Fruit fly (Drosophila melanogaster): ENCODE data around the gene CG12054.

The CG12054 gene

DNA sequence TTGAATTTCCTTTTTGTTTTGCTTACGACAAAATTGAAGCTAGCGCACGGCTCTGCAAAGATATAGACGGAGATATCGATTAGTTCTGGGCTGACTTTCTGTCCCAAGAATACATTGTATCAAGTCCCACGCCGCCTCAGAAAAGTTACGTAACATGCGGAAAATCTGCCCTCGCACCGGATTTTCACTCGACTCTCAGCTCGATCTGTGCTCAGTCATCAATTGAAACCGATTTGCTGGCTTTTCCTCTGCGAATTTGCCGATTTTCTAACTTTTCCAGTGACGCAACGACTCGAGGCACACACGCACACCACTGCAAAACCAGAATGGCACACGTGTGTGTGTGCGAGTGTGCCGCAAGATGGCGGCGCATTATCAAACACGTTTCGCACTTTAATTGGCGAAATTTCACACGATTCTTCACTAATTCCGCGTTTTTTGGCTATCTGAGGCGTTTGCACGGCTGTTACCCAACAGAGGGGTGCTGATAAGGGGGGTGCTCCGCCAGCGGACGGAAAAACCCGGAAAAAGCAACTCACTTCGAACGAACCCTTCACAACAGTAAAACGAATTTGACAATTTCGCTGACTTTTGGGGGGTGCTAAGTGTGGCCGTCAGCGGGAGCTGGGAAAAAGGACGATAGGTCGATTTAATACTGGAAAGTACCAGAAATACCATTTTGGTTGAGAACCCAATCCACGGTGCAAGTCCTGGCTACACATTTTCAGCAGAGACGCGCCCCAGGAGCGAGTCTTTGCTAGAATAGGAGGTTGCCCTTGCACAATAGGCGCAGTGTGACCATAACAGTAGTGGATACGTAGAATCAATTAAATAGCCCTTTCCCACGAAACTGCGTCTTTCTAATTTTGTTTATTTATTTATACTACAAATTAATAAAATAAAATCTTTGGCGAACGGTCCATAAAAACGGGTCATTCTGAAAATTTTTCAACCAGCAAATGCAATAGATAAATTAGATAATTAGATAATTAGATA is 1.2 kb upstream of the CG12054 start, which contains the start of gene ATPsynC:
Gene ATPsynC, minus strand, starts transcription at position 634 of the 996 bp plus-strand sequence.
- TF ChIP-seq CG8478 (optimal IDR thresholded peaks at IDR 0.05) (no peak), EcR (GFP tag; optimal IDR thresholded peaks at IDR 0.05) (no peak), pan (optimal IDR thresholded peaks at IDR 0.05) (no peak), Dll (optimal IDR thresholded peaks at IDR 0.05) (no peak), usp (GFP tag; optimal IDR thresholded peaks at IDR 0.05) (no peak), psq (optimal IDR thresholded peaks at IDR 0.05) (no peak)

DNA sequence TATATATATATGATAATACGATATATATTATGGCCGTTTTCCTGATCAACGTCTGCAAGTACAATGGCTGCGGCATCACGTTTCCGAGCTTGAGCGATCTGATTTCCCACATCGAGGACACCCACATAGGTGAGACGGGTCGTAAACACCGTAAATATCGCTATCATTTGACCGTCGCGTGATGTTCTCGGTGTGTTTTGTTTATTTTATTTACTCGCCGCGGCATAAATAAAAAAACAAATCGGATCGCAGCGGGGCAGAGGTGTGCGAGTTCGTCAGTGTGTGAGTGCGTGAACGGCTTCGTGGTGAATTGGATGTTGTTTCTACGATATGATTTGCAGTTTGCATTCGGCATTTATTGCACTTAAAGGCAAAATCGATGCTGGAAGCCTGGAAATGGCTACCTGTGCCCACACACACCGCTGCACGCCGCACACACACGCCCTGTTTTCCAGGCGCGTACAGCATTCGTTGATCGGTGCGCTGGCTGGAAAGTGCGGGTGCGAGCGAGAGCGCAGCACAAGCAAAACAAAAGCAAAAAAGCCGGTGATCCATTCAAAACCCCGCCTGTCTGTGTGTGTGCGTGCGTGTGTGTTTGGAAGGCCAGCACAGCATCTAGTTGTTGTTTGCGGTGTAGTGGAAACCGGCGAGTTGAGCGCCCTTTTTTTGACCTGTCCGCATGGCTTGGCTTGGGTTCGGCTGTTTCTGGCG is 990 bp downstream of the CG12054 start:
- no peak for TF ChIP-seq EcR (GFP tag; optimal IDR thresholded peaks at IDR 0.05)
- no peak for TF ChIP-seq pan (optimal IDR thresholded peaks at IDR 0.05)
- no peak for TF ChIP-seq CG8478 (optimal IDR thresholded peaks at IDR 0.05)
- no peak for TF ChIP-seq Dll (optimal IDR thresholded peaks at IDR 0.05)
- TF ChIP-seq psq (optimal IDR thresholded peaks at IDR 0.05) = no peak
- no peak for TF ChIP-seq usp (GFP tag; optimal IDR thresholded peaks at IDR 0.05)

DNA sequence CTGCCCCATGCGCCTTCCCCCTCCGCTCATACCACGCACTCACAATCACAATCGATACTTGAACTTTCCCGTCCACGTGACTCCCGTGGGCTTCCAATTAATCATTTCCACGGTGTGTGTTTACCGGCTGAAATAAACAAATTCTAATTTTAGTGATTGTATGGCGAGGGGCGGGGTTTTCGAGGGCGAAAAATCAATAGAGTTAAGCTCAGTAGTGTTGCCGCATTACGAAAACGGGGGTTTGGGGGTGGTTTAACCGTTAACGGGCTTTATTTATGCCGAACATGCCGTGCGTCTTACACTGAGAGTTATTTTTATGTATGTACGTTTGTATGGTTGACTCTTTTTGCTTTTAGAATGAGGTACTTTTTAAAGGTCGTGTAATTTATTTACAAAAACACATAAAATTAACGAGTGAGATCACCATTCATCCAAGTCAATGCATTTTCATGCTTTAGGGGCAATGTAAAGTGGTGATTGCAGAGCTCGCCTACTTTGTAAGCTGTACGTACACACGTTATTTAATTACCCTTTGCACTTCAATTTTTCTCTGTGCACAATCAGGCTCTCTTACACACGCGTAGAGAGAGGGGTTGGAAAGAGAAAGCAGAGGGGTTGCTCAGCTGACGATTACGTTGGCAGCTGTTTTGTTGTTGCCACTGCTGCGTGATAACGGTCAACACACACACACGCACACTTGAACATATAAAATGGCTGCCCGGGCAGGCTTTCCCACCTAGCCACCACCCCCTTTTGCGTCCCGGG is 1.8 kb downstream of the CG12054 start:
- TF ChIP-seq Dll (optimal IDR thresholded peaks at IDR 0.05) = no peak
- no peak for TF ChIP-seq pan (optimal IDR thresholded peaks at IDR 0.05)
- TF ChIP-seq EcR (GFP tag; optimal IDR thresholded peaks at IDR 0.05) = no peak
- no peak for TF ChIP-seq CG8478 (optimal IDR thresholded peaks at IDR 0.05)
- no peak for TF ChIP-seq usp (GFP tag; optimal IDR thresholded peaks at IDR 0.05)

DNA sequence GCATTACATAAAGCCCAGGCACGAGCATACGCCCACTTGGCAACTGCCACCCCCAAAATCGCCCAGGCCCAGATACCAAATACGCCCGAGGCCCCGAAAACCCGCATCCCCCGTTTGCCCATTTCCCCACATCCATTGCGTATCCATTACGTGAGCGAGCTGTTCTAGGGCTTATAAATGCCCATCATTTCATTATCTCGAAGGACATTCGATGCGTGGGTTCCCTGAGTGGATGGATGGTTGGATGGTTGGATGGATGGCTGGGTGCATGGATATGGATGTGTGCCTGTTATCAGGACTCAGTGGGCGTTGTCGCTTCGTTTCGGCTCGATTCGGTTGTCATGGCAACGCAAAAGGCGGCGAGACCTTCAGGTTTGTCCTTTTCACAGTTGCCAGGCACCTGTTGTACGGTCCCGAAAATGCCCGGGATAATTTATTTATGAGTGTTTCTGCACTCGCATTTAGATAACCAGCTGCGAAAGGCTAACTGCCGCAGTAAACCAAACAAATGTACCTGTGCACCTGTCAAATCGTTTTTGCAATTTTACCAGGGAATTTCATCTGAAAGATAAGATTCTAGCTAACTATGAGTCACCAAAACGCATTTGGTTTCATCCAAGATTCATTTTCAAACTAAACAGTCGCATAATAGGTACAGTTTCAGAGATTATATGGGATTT is 2.5 kb downstream of the CG12054 start:
- no peak for TF ChIP-seq CG8478 (optimal IDR thresholded peaks at IDR 0.05)
- TF ChIP-seq psq (optimal IDR thresholded peaks at IDR 0.05) = no peak
- no peak for TF ChIP-seq pan (optimal IDR thresholded peaks at IDR 0.05)
- no peak for TF ChIP-seq EcR (GFP tag; optimal IDR thresholded peaks at IDR 0.05)

DNA sequence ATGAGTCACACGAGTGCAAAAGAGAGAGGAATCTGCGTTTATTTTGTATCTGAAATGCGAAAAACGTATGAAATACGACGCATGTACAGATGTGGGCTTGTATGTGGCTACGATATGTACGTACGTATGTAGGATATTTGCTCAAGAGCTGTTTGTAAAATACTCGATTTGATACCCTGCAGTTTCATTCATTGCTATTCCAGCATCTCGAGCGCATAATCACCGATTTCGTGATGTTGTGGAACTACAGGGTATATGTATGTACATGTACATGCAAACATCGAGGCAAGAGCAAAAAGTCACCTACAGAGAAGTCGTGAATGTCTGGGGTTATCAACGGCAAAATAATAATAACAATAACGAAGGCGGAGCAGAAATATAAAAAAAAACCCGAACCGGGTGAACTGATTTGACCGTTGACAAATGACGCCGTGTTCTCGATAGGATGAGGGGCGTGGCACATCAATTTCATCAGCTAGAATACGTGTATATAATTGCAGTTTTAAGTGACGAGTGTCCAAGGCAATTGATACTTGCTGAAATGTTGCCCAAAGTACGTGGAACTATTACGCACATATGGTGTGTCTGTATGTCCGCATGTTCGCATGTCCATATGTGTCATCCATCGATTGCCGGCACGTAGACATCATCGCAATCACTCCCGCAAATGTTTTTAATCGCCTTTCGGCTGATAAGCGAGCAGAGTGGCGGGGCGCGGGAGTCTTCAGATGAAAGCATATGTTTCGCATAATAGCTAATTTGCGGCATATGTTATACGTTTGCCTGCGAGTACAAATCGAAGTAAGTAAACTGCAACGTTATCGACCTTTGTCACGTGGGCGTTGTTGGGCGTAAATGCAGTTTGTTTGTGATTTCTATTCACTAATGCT is 3.7 kb downstream of the CG12054 start:
- TF ChIP-seq pan (optimal IDR thresholded peaks at IDR 0.05) (no peak), Dll (optimal IDR thresholded peaks at IDR 0.05) (no peak), psq (optimal IDR thresholded peaks at IDR 0.05) (no peak), usp (GFP tag; optimal IDR thresholded peaks at IDR 0.05) (no peak), EcR (GFP tag; optimal IDR thresholded peaks at IDR 0.05) (no peak)

DNA sequence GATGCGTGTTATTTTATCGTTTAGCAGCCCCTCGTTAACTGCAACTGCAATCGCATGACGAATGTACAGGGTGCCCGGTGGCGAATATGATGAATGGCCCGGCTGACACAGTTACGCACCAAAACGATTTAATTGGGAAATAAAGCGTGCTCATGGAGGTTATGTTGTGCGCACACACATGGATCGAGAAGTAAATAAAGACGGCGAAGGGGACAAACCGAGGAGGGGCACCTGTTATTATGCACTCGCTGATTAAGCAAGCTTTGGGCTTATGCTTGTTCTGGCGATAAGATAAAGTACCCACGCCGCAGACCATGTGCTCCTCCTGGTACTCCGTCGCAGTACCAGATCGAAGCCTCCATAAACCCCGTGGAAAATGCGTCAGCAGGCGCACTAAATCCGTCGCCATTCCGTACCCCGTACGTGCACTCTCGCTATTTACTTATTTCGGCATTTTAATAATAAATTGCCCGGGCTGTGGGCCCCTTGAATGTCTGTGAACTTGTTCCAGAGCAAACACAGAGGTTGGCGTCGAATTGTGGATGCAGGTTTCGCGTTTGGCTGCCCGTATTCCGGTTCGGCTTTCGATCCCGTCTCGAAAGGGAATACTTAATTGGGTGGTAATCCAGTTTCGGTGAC is 4.7 kb downstream of the CG12054 start:
- TF ChIP-seq psq (optimal IDR thresholded peaks at IDR 0.05) (no peak), EcR (GFP tag; optimal IDR thresholded peaks at IDR 0.05) (no peak), CG8478 (optimal IDR thresholded peaks at IDR 0.05) (no peak), Dll (optimal IDR thresholded peaks at IDR 0.05) (no peak), pan (optimal IDR thresholded peaks at IDR 0.05) (no peak), usp (GFP tag; optimal IDR thresholded peaks at IDR 0.05) (no peak)

DNA sequence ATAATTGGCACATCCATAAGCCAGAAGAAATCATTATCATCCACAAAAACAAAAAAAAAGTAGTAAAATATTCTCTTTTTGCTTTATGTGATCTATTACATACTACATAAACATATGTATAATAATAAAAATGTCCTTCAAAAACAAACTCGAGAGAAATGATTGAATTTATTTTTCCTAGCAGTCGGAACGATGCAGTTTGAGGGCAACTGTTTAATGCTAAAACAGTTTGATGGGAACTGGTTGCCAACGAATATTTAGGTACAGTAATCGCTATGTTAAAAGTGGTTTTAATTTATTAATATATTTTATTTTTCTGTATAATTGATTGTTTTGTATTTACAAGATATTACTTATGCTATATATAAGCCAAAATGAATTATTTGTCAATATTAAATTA is 10.6 kb downstream of the CG12054 start:
- TF ChIP-seq EcR (GFP tag; optimal IDR thresholded peaks at IDR 0.05) (no peak), usp (GFP tag; optimal IDR thresholded peaks at IDR 0.05) (no peak), CG8478 (optimal IDR thresholded peaks at IDR 0.05) (no peak), Dll (optimal IDR thresholded peaks at IDR 0.05) (no peak), pan (optimal IDR thresholded peaks at IDR 0.05) (no peak), psq (optimal IDR thresholded peaks at IDR 0.05) (no peak)

DNA sequence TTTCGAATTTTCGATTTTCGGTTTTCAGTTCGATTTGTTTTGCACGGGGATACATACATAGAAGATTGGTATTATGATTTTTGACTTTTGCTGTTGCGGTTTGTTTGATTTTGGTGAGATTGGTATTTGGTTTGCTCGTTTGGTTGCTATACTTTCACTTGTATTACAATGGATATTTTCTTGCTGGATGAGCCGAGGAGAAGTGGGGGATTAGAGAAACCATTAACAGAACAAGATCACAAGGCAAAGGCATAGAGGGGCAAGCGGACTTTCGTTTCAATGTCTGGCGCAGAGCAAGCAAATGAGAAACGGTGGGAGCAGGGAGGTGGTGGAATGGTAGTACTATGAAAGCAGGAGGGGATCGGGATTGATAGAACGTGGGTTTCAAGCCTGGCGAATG is 11.7 kb downstream of the CG12054 start, which contains the start of gene CG15563:
Gene CG15563, minus strand, starts transcription at position 101 of the 400 bp plus-strand sequence.
- TF ChIP-seq Dll (optimal IDR thresholded peaks at IDR 0.05) = no peak
- no peak for TF ChIP-seq psq (optimal IDR thresholded peaks at IDR 0.05)
- no peak for TF ChIP-seq usp (GFP tag; optimal IDR thresholded peaks at IDR 0.05)
- no peak for TF ChIP-seq pan (optimal IDR thresholded peaks at IDR 0.05)
- TF ChIP-seq CG8478 (optimal IDR thresholded peaks at IDR 0.05) = no peak
- TF ChIP-seq EcR (GFP tag; optimal IDR thresholded peaks at IDR 0.05) = no peak

DNA sequence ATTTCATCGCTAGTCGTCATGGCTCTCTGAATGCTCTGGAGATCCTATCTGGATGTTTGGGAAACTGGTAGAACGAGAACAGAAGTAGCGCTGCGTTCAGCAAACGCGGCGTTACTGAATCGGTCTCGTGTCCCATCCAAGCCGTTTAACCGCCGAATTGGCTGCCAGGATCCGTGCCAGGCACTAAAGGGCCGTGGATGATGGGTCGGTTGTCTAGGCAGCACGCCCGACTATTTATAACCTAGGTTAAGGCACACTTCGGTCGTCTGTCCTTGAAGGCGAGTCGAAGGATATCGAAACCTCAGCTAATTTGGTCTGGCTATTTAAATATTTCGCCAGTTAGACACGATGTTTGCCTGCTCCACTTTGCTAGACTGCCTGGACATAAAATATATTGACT is 14.8 kb downstream of the CG12054 start, which contains the start of gene CG15564:
Gene CG15564, minus strand, starts transcription at position 101 of the 400 bp plus-strand sequence.
- TF ChIP-seq pan (optimal IDR thresholded peaks at IDR 0.05) (no peak), psq (optimal IDR thresholded peaks at IDR 0.05) (no peak), EcR (GFP tag; optimal IDR thresholded peaks at IDR 0.05) (no peak), CG8478 (optimal IDR thresholded peaks at IDR 0.05) (no peak)

DNA sequence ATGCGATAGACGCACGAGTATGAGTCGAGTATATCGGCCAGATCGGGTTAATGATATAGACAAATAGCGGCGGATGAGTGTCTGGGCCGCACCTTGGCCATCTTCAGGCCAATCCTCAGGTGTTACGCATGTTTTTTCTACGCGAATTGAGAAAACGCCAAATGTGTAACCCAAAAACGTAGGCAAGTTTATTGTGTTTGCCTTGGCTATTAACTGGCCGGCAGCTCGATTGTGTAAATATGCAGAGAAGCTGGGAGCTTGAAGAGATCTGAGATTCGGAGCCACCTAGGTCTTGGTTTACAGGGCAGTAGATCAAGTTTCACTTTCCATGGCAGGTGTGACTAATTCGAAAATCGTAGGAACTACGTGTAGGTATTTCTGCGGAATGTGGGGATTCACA is 19.5 kb downstream of the CG12054 start:
- TF ChIP-seq psq (optimal IDR thresholded peaks at IDR 0.05) = no peak

Measured in whole organism.